Fruit fly (Drosophila melanogaster) whole organism, prepupa: ENCODE results near the gene nkd.

ENCODE experiments used
- CG11294 ChIP-seq: fragments of 200-800 bp; sonication (Bioruptor generic); IDR thresholded peaks from 2 replicates; pipeline ENCODE4 v1.3.6; 2022; ENCODE audit warnings: missing biosample characterization, missing genetic modification characterization
- CG11902 ChIP-seq: fragments of 200-800 bp; sonication (Bioruptor generic); optimal IDR thresholded peaks from 3 replicates; lab custom pipeline; 2016; ENCODE audit warnings: missing biosample characterization, missing genetic modification characterization
- CG16779 ChIP-seq: fragments of 200-800 bp; sonication (Bioruptor generic); optimal IDR thresholded peaks from 3 replicates; lab custom pipeline; 2017; ENCODE audit warnings: missing biosample characterization, mild to moderate bottlenecking, missing genetic modification characterization
- CG3032 ChIP-seq: fragments of 200-800 bp; optimal IDR thresholded peaks from 2 replicates; lab custom pipeline; 2019; ENCODE audit warnings: missing biosample characterization, mild to moderate bottlenecking, missing genetic modification characterization, moderate library complexity
- CG6808 ChIP-seq: fragments of 200-800 bp; sonication (Bioruptor generic); optimal IDR thresholded peaks from 3 replicates; lab custom pipeline; 2017; ENCODE audit warnings: missing biosample characterization, missing genetic modification characterization, mild to moderate bottlenecking, moderate library complexity, missing genetic modification reagents
- Eip75B ChIP-seq: fragments of 200-800 bp; sonication (Bioruptor generic); optimal IDR thresholded peaks from 3 replicates; lab custom pipeline; 2016; ENCODE audit warnings: missing biosample characterization, missing genetic modification characterization
- Sox14 ChIP-seq: fragments of 200-800 bp; sonication (Bioruptor generic); optimal IDR thresholded peaks from 3 replicates; lab custom pipeline; 2016; ENCODE audit warnings: missing biosample characterization, missing genetic modification characterization
- eg ChIP-seq: fragments of 200-800 bp; sonication (Bioruptor generic); IDR thresholded peaks from 3 replicates; pipeline ENCODE4 v1.3.6; 2022; ENCODE audit warnings: missing biosample characterization, missing genetic modification characterization
- fkh ChIP-seq: fragments of 200-800 bp; sonication (Bioruptor generic); optimal IDR thresholded peaks from 3 replicates; lab custom pipeline; 2017; ENCODE audit warnings: missing biosample characterization, mild to moderate bottlenecking, missing genetic modification characterization, moderate library complexity
- lz ChIP-seq: fragments of 200-800 bp; sonication (Bioruptor generic); optimal IDR thresholded peaks from 3 replicates; lab custom pipeline; 2016; ENCODE audit warnings: missing biosample characterization, missing genetic modification characterization
- ss ChIP-seq, 2 experiments: fragments of 200-800 bp; sonication (Bioruptor generic); optimal IDR thresholded peaks; 2 replicates in 1 of 2; 3 replicates in 1 of 2; lab custom pipeline; 2017 to 2018; ENCODE audit warnings: mild to moderate bottlenecking in 2 of 2, missing biosample characterization in 2 of 2, missing genetic modification characterization in 2 of 2, moderate library complexity in 1 of 2

- TF ChIP-seq CG6808 (no peak), lz (no peak), CG3032 (no peak), Sox14 (GFP tag; lab: Kevin White, UChicago) (no peak), CG11902 (GFP tag; lab: Kevin White, UChicago) (no peak), fkh (no peak), eg (no peak), ss (GFP tag; optimal IDR thresholded peaks at IDR 0.05; lab: Kevin White, UChicago) (no peak), CG16779 (no peak), Eip75B (no peak), CG11294 (GFP tag; lab: Robert Waterston, UW) (no peak)
Measured at dm6 chr3L:19041161-19041560, 4.1 kb downstream of the nkd start.
